Worm (Caenorhabditis elegans): Measurements from ENCODE around the gene C07D10.6.

- TF ChIP-seq ceh-22 (tag; optimal IDR thresholded peaks at IDR 0.05), result no peak
- TF ChIP-seq nhr-232 (tag; optimal IDR thresholded peaks at IDR 0.05), result no peak
- no peak for TF ChIP-seq pros-1 (tag; optimal IDR thresholded peaks at IDR 0.05)
- no peak for TF ChIP-seq pqm-1 (tag; optimal IDR thresholded peaks at IDR 0.05)
Observed at ce11 chrII:7338995-7339394, 40.1 kb upstream of the C07D10.6 start, which contains the start of gene nhr-21.
